Fruit fly (Drosophila melanogaster) whole organism, embryonic: ENCODE measurements around the gene Lerp.
A peak's percentile ranks its signal among the peaks of the same experiment; 100 is the strongest.

ENCODE experiments used
- Ada2b ChIP-seq: fragments of 200-800 bp; sonication (Bioruptor generic); IDR thresholded peaks from 2 replicates; pipeline ENCODE4 v1.3.6; 2022; ENCODE audit warnings: missing biosample characterization, missing genetic modification characterization
- Aef1 ChIP-seq: fragments of 200-800 bp; sonication (Bioruptor generic); IDR thresholded peaks from 3 replicates; pipeline ENCODE4 v1.3.6; 2022; ENCODE audit warnings: missing biosample characterization, missing genetic modification characterization
- CG11093 ChIP-seq: fragments of 200-800 bp; sonication (Bioruptor generic); IDR thresholded peaks from 3 replicates; pipeline ENCODE4 v1.3.6; 2022; ENCODE audit warnings: missing biosample characterization, missing genetic modification characterization
- CG1233 ChIP-seq: fragments of 200-800 bp; sonication (Bioruptor generic); optimal IDR thresholded peaks from 4 replicates; lab custom pipeline; 2018; ENCODE audit warnings: missing biosample characterization, mild to moderate bottlenecking, missing genetic modification characterization
- CG15479 ChIP-seq: fragments of 200-800 bp; sonication (Bioruptor generic); optimal IDR thresholded peaks from 3 replicates; lab custom pipeline; 2019; ENCODE audit warnings: missing biosample characterization, mild to moderate bottlenecking, missing genetic modification characterization, moderate library complexity
- CG1602 ChIP-seq: fragments of 200-800 bp; sonication (Bioruptor generic); optimal IDR thresholded peaks from 3 replicates; lab custom pipeline; 2016; ENCODE audit warnings: missing biosample characterization, missing genetic modification characterization
- CG16863 ChIP-seq: fragments of 200-800 bp; sonication (Bioruptor generic); optimal IDR thresholded peaks from 3 replicates; lab custom pipeline; 2016; ENCODE audit warnings: missing biosample characterization, missing genetic modification characterization
- CG18599 ChIP-seq: fragments of 200-800 bp; sonication (Bioruptor generic); optimal IDR thresholded peaks from 3 replicates; lab custom pipeline; 2017; ENCODE audit warnings: missing biosample characterization, missing genetic modification characterization, mild to moderate bottlenecking, moderate library complexity, missing genetic modification reagents
- CG2120 ChIP-seq: fragments of 200-800 bp; sonication (Bioruptor generic); optimal IDR thresholded peaks from 3 replicates; lab custom pipeline; 2016; ENCODE audit warnings: missing biosample characterization, missing genetic modification characterization
- CG30020 ChIP-seq: fragments of 200-800 bp; optimal IDR thresholded peaks from 2 replicates; lab custom pipeline; 2019; ENCODE audit warnings: missing biosample characterization, mild to moderate bottlenecking, missing genetic modification characterization, moderate library complexity
- CG31388 ChIP-seq: fragments of 200-800 bp; sonication (Bioruptor generic); optimal IDR thresholded peaks from 2 replicates; lab custom pipeline; 2016; ENCODE audit warnings: missing biosample characterization, missing genetic modification characterization
- CG32772 ChIP-seq: fragments of 200-800 bp; sonication (Bioruptor generic); IDR thresholded peaks from 2 replicates; pipeline ENCODE4 v1.3.6; 2022; ENCODE audit warnings: missing biosample characterization, missing genetic modification characterization
- CG3281 ChIP-seq: fragments of 200-800 bp; sonication (Bioruptor generic); optimal IDR thresholded peaks from 3 replicates; lab custom pipeline; 2017; ENCODE audit warnings: missing biosample characterization, mild to moderate bottlenecking, missing genetic modification characterization
- CG4282 ChIP-seq: fragments of 200-800 bp; sonication (Bioruptor generic); optimal IDR thresholded peaks from 2 replicates; lab custom pipeline; 2016; ENCODE audit warnings: missing biosample characterization, missing genetic modification characterization
- CG8089 ChIP-seq: fragments of 200-800 bp; sonication (Bioruptor generic); optimal IDR thresholded peaks from 3 replicates; lab custom pipeline; 2016; ENCODE audit warnings: missing biosample characterization, missing genetic modification characterization
- D19A ChIP-seq: fragments of 200-800 bp; optimal IDR thresholded peaks from 3 replicates; lab custom pipeline; 2019; ENCODE audit warnings: missing biosample characterization, mild to moderate bottlenecking, missing genetic modification characterization, moderate library complexity
- Dad ChIP-seq: fragments of 200-800 bp; sonication (Bioruptor generic); optimal IDR thresholded peaks from 3 replicates; lab custom pipeline; 2016; ENCODE audit warnings: missing biosample characterization, missing genetic modification characterization
- Dip2 ChIP-seq: fragments of 200-800 bp; sonication (Bioruptor generic); IDR thresholded peaks from 2 replicates; pipeline ENCODE4 v1.3.6; 2022; ENCODE audit warnings: missing biosample characterization, missing genetic modification characterization
- Dip3 ChIP-seq: fragments of 200-800 bp; sonication (Bioruptor generic); optimal IDR thresholded peaks from 3 replicates; lab custom pipeline; 2016; ENCODE audit warnings: missing biosample characterization, missing genetic modification characterization
- Fer3 ChIP-seq: fragments of 200-800 bp; sonication (Bioruptor generic); optimal IDR thresholded peaks from 2 replicates; lab custom pipeline; 2018; ENCODE audit warnings: missing biosample characterization, mild to moderate bottlenecking, missing genetic modification characterization, moderate library complexity
- HLH3B ChIP-seq: fragments of 200-800 bp; sonication (Bioruptor generic); IDR thresholded peaks from 2 replicates; pipeline ENCODE4 v1.3.6; 2022; ENCODE audit warnings: missing biosample characterization, missing genetic modification characterization
- Hey ChIP-seq: fragments of 200-800 bp; sonication (Bioruptor generic); optimal IDR thresholded peaks from 3 replicates; lab custom pipeline; 2018; ENCODE audit warnings: missing biosample characterization, mild to moderate bottlenecking, missing genetic modification characterization
- MBD-R2 ChIP-seq: fragments of 200-800 bp; sonication (Bioruptor generic); IDR thresholded peaks from 2 replicates; pipeline ENCODE4 v1.3.6; 2022; ENCODE audit warnings: missing biosample characterization, missing genetic modification characterization
- Mrtf ChIP-seq: fragments of 200-800 bp; sonication (Bioruptor generic); IDR thresholded peaks from 3 replicates; pipeline ENCODE4 v1.3.6; 2022; ENCODE audit warnings: missing biosample characterization, missing genetic modification characterization
- NC2α ChIP-seq: fragments of 200-800 bp; sonication (Bioruptor generic); optimal IDR thresholded peaks from 2 replicates; lab custom pipeline; 2016; ENCODE audit warnings: missing biosample characterization, missing genetic modification characterization
- NC2β ChIP-seq: fragments of 200-800 bp; sonication (Bioruptor generic); optimal IDR thresholded peaks from 2 replicates; lab custom pipeline; 2016; ENCODE audit warnings: missing biosample characterization, missing genetic modification characterization
- NFAT ChIP-seq: fragments of 200-800 bp; sonication (Bioruptor generic); IDR thresholded peaks from 2 replicates; pipeline ENCODE4 v1.3.6; 2022; ENCODE audit warnings: missing biosample characterization, missing genetic modification characterization
- NfI ChIP-seq: fragments of 200-800 bp; sonication (Bioruptor generic); optimal IDR thresholded peaks from 3 replicates; lab custom pipeline; 2018; ENCODE audit warnings: missing biosample characterization, mild to moderate bottlenecking, missing genetic modification characterization, moderate library complexity
- Pdp1 ChIP-seq, 2 experiments: fragments of 200-800 bp; sonication (Bioruptor generic); optimal IDR thresholded peaks; 3 replicates each; lab custom pipeline; 2016; ENCODE audit warnings: missing biosample characterization in 2 of 2, missing genetic modification characterization in 2 of 2, mild to moderate bottlenecking in 1 of 2, moderate library complexity in 1 of 2
- Taf1 ChIP-seq: fragments of 200-800 bp; sonication (Bioruptor generic); IDR thresholded peaks from 2 replicates; pipeline ENCODE4 v1.3.6; 2022; ENCODE audit warnings: missing biosample characterization, missing genetic modification characterization
- YL-1 ChIP-seq: fragments of 200-800 bp; sonication (Bioruptor generic); optimal IDR thresholded peaks from 3 replicates; lab custom pipeline; 2017; ENCODE audit warnings: missing biosample characterization, mild to moderate bottlenecking, missing genetic modification characterization
- ap ChIP-seq: fragments of 200-800 bp; sonication (Bioruptor generic); IDR thresholded peaks from 2 replicates; pipeline ENCODE4 v1.3.6; 2022; ENCODE audit warnings: missing biosample characterization, missing genetic modification characterization
- az2 ChIP-seq: fragments of 200-800 bp; sonication (Bioruptor generic); optimal IDR thresholded peaks from 3 replicates; lab custom pipeline; 2016; ENCODE audit warnings: missing biosample characterization, missing genetic modification characterization
- bsh ChIP-seq, 2 experiments: fragments of 200-800 bp; sonication (Bioruptor generic); optimal IDR thresholded peaks; 2 replicates each; lab custom pipeline; 2017 to 2018; ENCODE audit warnings: mild to moderate bottlenecking in 2 of 2, missing biosample characterization in 2 of 2, missing genetic modification characterization in 2 of 2, moderate library complexity in 1 of 2
- btn ChIP-seq: fragments of 200-800 bp; sonication (Bioruptor generic); optimal IDR thresholded peaks from 2 replicates; lab custom pipeline; 2016; ENCODE audit warnings: missing biosample characterization, missing genetic modification characterization
- chif ChIP-seq, 2 experiments: fragments of 200-800 bp; sonication (Bioruptor generic); optimal IDR thresholded peaks; 3 replicates each; lab custom pipeline; 2016; ENCODE audit warnings: missing biosample characterization in 2 of 2, missing genetic modification characterization in 2 of 2
- crc ChIP-seq: fragments of 200-800 bp; sonication (Bioruptor generic); optimal IDR thresholded peaks from 2 replicates; lab custom pipeline; 2016; ENCODE audit warnings: missing biosample characterization, missing genetic modification characterization
- eyg ChIP-seq: fragments of 200-800 bp; sonication (Bioruptor generic); optimal IDR thresholded peaks from 3 replicates; lab custom pipeline; 2016; ENCODE audit warnings: missing biosample characterization, missing genetic modification characterization
- gfzf ChIP-seq: fragments of 200-800 bp; sonication (Bioruptor generic); optimal IDR thresholded peaks from 2 replicates; lab custom pipeline; 2016; ENCODE audit warnings: missing biosample characterization, mild to moderate bottlenecking, missing genetic modification characterization, moderate library complexity
- gsb-n ChIP-seq: fragments of 200-800 bp; sonication (Bioruptor generic); optimal IDR thresholded peaks from 3 replicates; lab custom pipeline; 2018; ENCODE audit warnings: missing biosample characterization, mild to moderate bottlenecking, missing genetic modification characterization
- mirr ChIP-seq: fragments of 200-800 bp; sonication (Bioruptor generic); optimal IDR thresholded peaks from 3 replicates; lab custom pipeline; 2018; ENCODE audit warnings: missing biosample characterization, mild to moderate bottlenecking, missing genetic modification characterization
- mld ChIP-seq: fragments of 200-800 bp; sonication (Bioruptor generic); IDR thresholded peaks from 3 replicates; pipeline ENCODE4 v1.3.6; 2022; ENCODE audit warnings: missing biosample characterization, missing genetic modification characterization; ENCODE audit not compliant: partially characterized antibody
- nom ChIP-seq: fragments of 200-800 bp; sonication (Bioruptor generic); optimal IDR thresholded peaks from 2 replicates; lab custom pipeline; 2017; ENCODE audit warnings: missing biosample characterization, missing genetic modification characterization, mild to moderate bottlenecking, moderate library complexity, missing genetic modification reagents
- odd ChIP-seq: fragments of 200-800 bp; sonication (Bioruptor generic); optimal IDR thresholded peaks from 2 replicates; lab custom pipeline; 2017; ENCODE audit warnings: missing biosample characterization, mild to moderate bottlenecking, missing genetic modification characterization
- repo ChIP-seq: fragments of 200-800 bp; sonication (Bioruptor generic); optimal IDR thresholded peaks from 2 replicates; lab custom pipeline; 2016; ENCODE audit warnings: missing biosample characterization, missing genetic modification characterization
- seq ChIP-seq: fragments of 200-800 bp; sonication (Bioruptor generic); IDR thresholded peaks from 2 replicates; pipeline ENCODE4 v1.3.6; 2022; ENCODE audit warnings: missing biosample characterization, missing genetic modification characterization
- sr ChIP-seq: fragments of 200-800 bp; sonication (Bioruptor generic); IDR thresholded peaks from 3 replicates; pipeline ENCODE4 v1.3.6; 2022; ENCODE audit warnings: missing biosample characterization, missing genetic modification characterization
- trh ChIP-seq: fragments of 200-800 bp; sonication (Bioruptor generic); optimal IDR thresholded peaks from 2 replicates; lab custom pipeline; 2016; ENCODE audit warnings: missing biosample characterization, missing genetic modification characterization
- tup ChIP-seq: fragments of 200-800 bp; sonication (Bioruptor generic); optimal IDR thresholded peaks from 2 replicates; lab custom pipeline; 2016; ENCODE audit warnings: missing biosample characterization, mild to moderate bottlenecking, missing genetic modification characterization, moderate library complexity
- usp ChIP-seq: fragments of >200 bp; optimal IDR thresholded peaks from 2 replicates; lab custom pipeline; 2017; ENCODE audit warnings: missing biosample characterization, missing genetic modification characterization
- vvl ChIP-seq: fragments of 200-800 bp; sonication (Bioruptor generic); IDR thresholded peaks from 2 replicates; pipeline ENCODE4 v1.3.6; 2022; ENCODE audit warnings: missing biosample characterization, missing genetic modification characterization
- zfh2 ChIP-seq: fragments of 200-800 bp; sonication (Bioruptor generic); optimal IDR thresholded peaks from 2 replicates; lab custom pipeline; 2016; ENCODE audit warnings: missing biosample characterization, missing genetic modification characterization

Gene Lerp

DNA sequence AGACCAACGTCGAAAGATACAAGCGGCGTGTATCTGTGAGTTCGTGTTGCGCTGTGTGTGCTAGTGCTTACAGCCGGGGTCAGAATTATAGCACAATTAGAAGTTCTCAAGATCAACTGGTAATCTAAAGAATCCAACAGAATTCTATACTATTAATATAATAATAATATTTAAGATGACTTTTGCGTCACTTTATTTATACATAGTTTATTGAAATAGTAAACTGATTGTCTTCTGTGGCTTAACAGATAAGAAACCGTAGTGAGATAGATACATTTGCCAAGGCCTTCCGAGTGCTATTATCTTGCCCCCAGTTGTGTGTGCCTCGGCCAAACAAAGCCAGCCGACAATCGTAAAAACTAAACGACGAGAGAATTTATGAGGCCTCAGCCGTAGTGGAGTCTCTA, 23.4 kb upstream of the Lerp start (continued):
- TF ChIP-seq MBD-R2 (GFP tag; lab: Robert Waterston, UW): no peak
- no peak for TF ChIP-seq NFAT (GFP tag; lab: Robert Waterston, UW)
- peak; percentile 72 for TF ChIP-seq nom
- TF ChIP-seq CG18599 (GFP tag; lab: Kevin White, UChicago): peak; percentile 60
- peak; percentile 41 for TF ChIP-seq odd (GFP tag; lab: Kevin White, UChicago)
- TF ChIP-seq btn (GFP tag; lab: Kevin White, UChicago): no peak
- TF ChIP-seq repo (GFP tag; lab: Kevin White, UChicago): no peak
- peak; percentile 39 for TF ChIP-seq Fer3 (tag; lab: Kevin White, UChicago)
- no peak; the same call in 1 of the 3 replicates for TF ChIP-seq CG11093
- no peak for TF ChIP-seq mirr (GFP tag; lab: Kevin White, UChicago)
- no peak for TF ChIP-seq Pdp1 (GFP tag; optimal IDR thresholded peaks at IDR 0.05; lab: Kevin White, UChicago)
- TF ChIP-seq sr (GFP tag; lab: Robert Waterston, UW): no peak
- TF ChIP-seq mld (GFP tag; lab: Robert Waterston, UW): no peak
- TF ChIP-seq zfh2: no peak
- TF ChIP-seq trh: no peak
- TF ChIP-seq CG8089: no peak
- no peak for TF ChIP-seq CG16863 (GFP tag; lab: Kevin White, UChicago)
- no peak; the same call in 1 of the 2 replicates for TF ChIP-seq ap (GFP tag; lab: Robert Waterston, UW)
- TF ChIP-seq CG32772 (GFP tag; lab: Robert Waterston, UW): peak; percentile 22; the same call in 1 of the 2 replicates
- TF ChIP-seq seq (GFP tag; lab: Robert Waterston, UW): no peak
- no peak for TF ChIP-seq Dip3 (GFP tag; lab: Kevin White, UChicago)
- no peak for TF ChIP-seq Hey (tag; lab: Kevin White, UChicago)
- TF ChIP-seq Dad: no peak
- TF ChIP-seq Taf1 (GFP tag; lab: Robert Waterston, UW): no peak
- 0 out of 3 replicates have a peak, but pooled peaks have one; percentile 17 for TF ChIP-seq Mrtf (GFP tag; lab: Robert Waterston, UW)
- peak; percentile 68 for TF ChIP-seq HLH3B
- TF ChIP-seq D19A (tag; lab: Kevin White, UChicago): peak; percentile 78
- TF ChIP-seq chif (GFP tag; optimal IDR thresholded peaks at IDR 0.05; lab: Kevin White, UChicago): no peak
- TF ChIP-seq crc (GFP tag; lab: Kevin White, UChicago): no peak
- no peak for TF ChIP-seq eyg (GFP tag; lab: Kevin White, UChicago)
- TF ChIP-seq Aef1: peak; percentile 39; the same call in 2 of the 3 replicates
- TF ChIP-seq CG30020 (tag; lab: Kevin White, UChicago): peak; percentile 31
- peak; percentile 73 for TF ChIP-seq CG1233 (GFP tag; lab: Kevin White, UChicago)
- TF ChIP-seq usp (GFP tag; lab: Kevin White, UChicago): no peak
- TF ChIP-seq CG1602 (GFP tag; lab: Kevin White, UChicago): peak; percentile 41
- TF ChIP-seq NC2α (GFP tag; lab: Kevin White, UChicago): no peak
- peak; percentile 27; the same call in 1 of the 2 replicates for TF ChIP-seq Ada2b (GFP tag; lab: Robert Waterston, UW)
- TF ChIP-seq NfI (GFP tag; lab: Kevin White, UChicago): peak; percentile 41
- TF ChIP-seq az2: peak; percentile 65
- TF ChIP-seq tup (GFP tag; lab: Kevin White, UChicago): peak; percentile 11
- no peak for TF ChIP-seq CG31388 (GFP tag; lab: Kevin White, UChicago)
- TF ChIP-seq YL-1 (GFP tag; lab: Kevin White, UChicago): peak; percentile 51
- TF ChIP-seq CG4282: no peak
- no peak for TF ChIP-seq CG15479 (GFP tag; lab: Kevin White, UChicago)
- no peak for TF ChIP-seq CG2120
- no peak for TF ChIP-seq gfzf (GFP tag; lab: Kevin White, UChicago)
- peak; percentile 58 for TF ChIP-seq CG3281 (GFP tag; lab: Kevin White, UChicago)
- peak; percentile 77 for TF ChIP-seq vvl (GFP tag; lab: Robert Waterston, UW)
- TF ChIP-seq Dip2: no peak
- peak; percentile 88 for TF ChIP-seq gsb-n (tag; lab: Kevin White, UChicago)
- no peak for TF ChIP-seq NC2β (GFP tag; lab: Kevin White, UChicago)
- peak; percentile 80 to 85 for TF ChIP-seq bsh (GFP tag; optimal IDR thresholded peaks at IDR 0.05; lab: Kevin White, UChicago)
